Worm (Caenorhabditis elegans): ENCODE data around the gene tag-275.

ce11 chrX:6129277-6129676 is 21.1 kb downstream of the tag-275 start:
- no peak for TF ChIP-seq snpc-4 (tag; optimal IDR thresholded peaks at IDR 0.05)
- no peak for TF ChIP-seq tlp-1 (tag; optimal IDR thresholded peaks at IDR 0.05)
- no peak for TF ChIP-seq mef-2 (tag; optimal IDR thresholded peaks at IDR 0.05)
